Worm (Caenorhabditis elegans) whole organism, early embryonic: ENCODE results near the gene algn-5.

Experiments used
- aly-1 ChIP-seq: sonication (generic microtip); optimal IDR thresholded peaks from 2 replicates; lab custom pipeline; 2016; ENCODE audit warnings: missing genetic modification characterization, missing compliant biosample characterization
- ama-1 ChIP-seq: fragments of 150-350 bp; optimal IDR thresholded peaks from 2 replicates; lab custom pipeline; 2014
- ets-7 ChIP-seq: sonication (generic microtip); optimal IDR thresholded peaks from 2 replicates; lab custom pipeline; 2016; ENCODE audit warnings: missing genotype, missing genetic modification characterization, missing compliant biosample characterization
- flt-1 ChIP-seq: fragments of 200-800 bp; sonication (Bioruptor generic); IDR thresholded peaks from 2 replicates; pipeline ENCODE4 v1.3.6; 2022; ENCODE audit warnings: missing genetic modification characterization, missing compliant biosample characterization
- sea-1 ChIP-seq: fragments of 200-800 bp; sonication (Bioruptor generic); conservative IDR thresholded peaks from 2 replicates; pipeline ENCODE4 v1.3.6; 2022; ENCODE audit warnings: missing genetic modification characterization, missing compliant biosample characterization

ce11 chrV:4219342-4219741 lies 24.0 kb downstream of the algn-5 start, which contains the start of gene nlp-9:
- TF ChIP-seq aly-1 (tag; lab: Kevin White, UChicago) (no peak), sea-1 (GFP tag; lab: Robert Waterston, UW) (no peak), ama-1 (lab: Kevin White, UChicago) (no peak), flt-1 (GFP tag; lab: Robert Waterston, UW) (no peak), ets-7 (tag; lab: Kevin White, UChicago) (no peak)
